Fruit fly (Drosophila melanogaster) whole organism, embryonic: ENCODE results near the gene mRpS7.

Source experiments
- Atf3 ChIP-seq: fragments of 200-800 bp; sonication (Bioruptor generic); optimal IDR thresholded peaks from 3 replicates; lab custom pipeline; 2016; ENCODE audit warnings: missing biosample characterization, missing genetic modification characterization
- Bgb ChIP-seq: fragments of 200-800 bp; sonication (Bioruptor generic); IDR thresholded peaks from 2 replicates; pipeline ENCODE4 v1.3.6; 2022; ENCODE audit warnings: missing biosample characterization, missing genetic modification characterization; ENCODE audit not compliant: partially characterized antibody
- C15 ChIP-seq: fragments of 200-800 bp; sonication (Bioruptor generic); IDR thresholded peaks from 3 replicates; pipeline ENCODE4 v1.3.6; 2022; ENCODE audit warnings: missing biosample characterization, missing genetic modification characterization
- CG10209 ChIP-seq: fragments of 200-800 bp; sonication (Bioruptor generic); optimal IDR thresholded peaks from 3 replicates; lab custom pipeline; 2017; ENCODE audit warnings: missing biosample characterization, mild to moderate bottlenecking, missing genetic modification characterization, missing genetic modification reagents
- CG10267 ChIP-seq: fragments of 200-800 bp; sonication (Bioruptor generic); optimal IDR thresholded peaks from 2 replicates; lab custom pipeline; 2018; ENCODE audit warnings: missing biosample characterization, mild to moderate bottlenecking, missing genetic modification characterization, moderate library complexity
- CG10431 ChIP-seq: fragments of 200-800 bp; sonication (Bioruptor generic); optimal IDR thresholded peaks from 3 replicates; lab custom pipeline; 2018; ENCODE audit warnings: missing biosample characterization, mild to moderate bottlenecking, missing genetic modification characterization
- CG11093 ChIP-seq: fragments of 200-800 bp; sonication (Bioruptor generic); IDR thresholded peaks from 3 replicates; pipeline ENCODE4 v1.3.6; 2022; ENCODE audit warnings: missing biosample characterization, missing genetic modification characterization
- CG11695 ChIP-seq: fragments of 200-800 bp; sonication (Bioruptor generic); IDR thresholded peaks from 3 replicates; pipeline ENCODE4 v1.3.6; 2022; ENCODE audit warnings: missing biosample characterization, missing genetic modification characterization
- CG12155 ChIP-seq: fragments of 200-800 bp; sonication (Bioruptor generic); optimal IDR thresholded peaks from 3 replicates; lab custom pipeline; 2016; ENCODE audit warnings: missing biosample characterization, missing genetic modification characterization
- CG12744 ChIP-seq: fragments of 200-800 bp; sonication (Bioruptor generic); optimal IDR thresholded peaks from 2 replicates; lab custom pipeline; 2016; ENCODE audit warnings: missing biosample characterization, missing genetic modification characterization
- CG15479 ChIP-seq: fragments of 200-800 bp; sonication (Bioruptor generic); optimal IDR thresholded peaks from 3 replicates; lab custom pipeline; 2019; ENCODE audit warnings: missing biosample characterization, mild to moderate bottlenecking, missing genetic modification characterization, moderate library complexity
- CG18476 ChIP-seq: fragments of 200-800 bp; sonication (Bioruptor generic); optimal IDR thresholded peaks from 2 replicates; lab custom pipeline; 2016; ENCODE audit warnings: missing biosample characterization, mild to moderate bottlenecking, missing genetic modification characterization
- CG30020 ChIP-seq: fragments of 200-800 bp; optimal IDR thresholded peaks from 2 replicates; lab custom pipeline; 2019; ENCODE audit warnings: missing biosample characterization, mild to moderate bottlenecking, missing genetic modification characterization, moderate library complexity
- CG31224 ChIP-seq: fragments of 200-800 bp; sonication (Bioruptor generic); IDR thresholded peaks from 2 replicates; pipeline ENCODE4 v1.3.6; 2022; ENCODE audit warnings: missing biosample characterization, missing genetic modification characterization
- CG31441 ChIP-seq: fragments of 200-800 bp; sonication (Bioruptor generic); IDR thresholded peaks from 2 replicates; pipeline ENCODE4 v1.3.6; 2022; ENCODE audit warnings: missing biosample characterization, missing genetic modification characterization
- CG3163 ChIP-seq: fragments of 200-800 bp; sonication (Bioruptor generic); optimal IDR thresholded peaks from 3 replicates; lab custom pipeline; 2016; ENCODE audit warnings: missing biosample characterization, missing genetic modification characterization
- CG32767 ChIP-seq: fragments of 200-800 bp; sonication (Bioruptor generic); IDR thresholded peaks from 2 replicates; pipeline ENCODE4 v1.3.6; 2022; ENCODE audit warnings: missing biosample characterization, missing genetic modification characterization
- CG3407 ChIP-seq: fragments of 200-800 bp; sonication (Bioruptor generic); optimal IDR thresholded peaks from 2 replicates; lab custom pipeline; 2018; ENCODE audit warnings: missing biosample characterization, mild to moderate bottlenecking, missing genetic modification characterization
- CG4820 ChIP-seq: fragments of 200-800 bp; sonication (Bioruptor generic); optimal IDR thresholded peaks from 3 replicates; lab custom pipeline; 2016; ENCODE audit warnings: missing biosample characterization, missing genetic modification characterization
- CG4854 ChIP-seq: fragments of 200-800 bp; sonication (Bioruptor generic); optimal IDR thresholded peaks from 2 replicates; lab custom pipeline; 2016; ENCODE audit warnings: missing biosample characterization, missing genetic modification characterization, inconsistent platforms
- CG5953 ChIP-seq: fragments of 200-800 bp; sonication (Bioruptor generic); IDR thresholded peaks from 2 replicates; pipeline ENCODE4 v1.3.6; 2022; ENCODE audit warnings: missing biosample characterization, missing genetic modification characterization
- CG6765 ChIP-seq: fragments of 200-800 bp; sonication (Bioruptor generic); optimal IDR thresholded peaks from 3 replicates; lab custom pipeline; 2017; ENCODE audit warnings: missing biosample characterization, mild to moderate bottlenecking, missing genetic modification characterization
- CG7987 ChIP-seq: fragments of 200-800 bp; sonication (Bioruptor generic); optimal IDR thresholded peaks from 2 replicates; lab custom pipeline; 2018; ENCODE audit warnings: missing biosample characterization, mild to moderate bottlenecking, missing genetic modification characterization, moderate library complexity
- CG9797 ChIP-seq: fragments of 200-800 bp; sonication (Bioruptor generic); optimal IDR thresholded peaks from 3 replicates; lab custom pipeline; 2018; ENCODE audit warnings: missing biosample characterization, mild to moderate bottlenecking, missing genetic modification characterization
- CG9932 ChIP-seq: fragments of 200-800 bp; sonication (Bioruptor generic); IDR thresholded peaks from 2 replicates; pipeline ENCODE4 v1.3.6; 2022; ENCODE audit warnings: missing biosample characterization, missing genetic modification characterization
- Dbx ChIP-seq: fragments of 200-800 bp; sonication (Bioruptor generic); IDR thresholded peaks from 3 replicates; pipeline ENCODE4 v1.3.6; 2022; ENCODE audit warnings: missing biosample characterization, missing genetic modification characterization
- Deaf1 ChIP-seq: fragments of 200-800 bp; optimal IDR thresholded peaks from 3 replicates; lab custom pipeline; 2019; ENCODE audit warnings: missing biosample characterization, mild to moderate bottlenecking, missing genetic modification characterization, moderate library complexity
- Dek ChIP-seq: fragments of 200-800 bp; sonication (Bioruptor generic); optimal IDR thresholded peaks from 3 replicates; lab custom pipeline; 2019; ENCODE audit warnings: missing biosample characterization, mild to moderate bottlenecking, missing genetic modification characterization, moderate library complexity
- Dip2 ChIP-seq: fragments of 200-800 bp; sonication (Bioruptor generic); IDR thresholded peaks from 2 replicates; pipeline ENCODE4 v1.3.6; 2022; ENCODE audit warnings: missing biosample characterization, missing genetic modification characterization
- Doc3 ChIP-seq: fragments of 200-800 bp; sonication (Bioruptor generic); IDR thresholded peaks from 3 replicates; pipeline ENCODE4 v1.3.6; 2022; ENCODE audit warnings: missing biosample characterization, missing genetic modification characterization; ENCODE audit not compliant: partially characterized antibody
- Fer1 ChIP-seq: fragments of 200-800 bp; sonication (Bioruptor generic); optimal IDR thresholded peaks from 2 replicates; lab custom pipeline; 2017; ENCODE audit warnings: missing biosample characterization, mild to moderate bottlenecking, missing genetic modification characterization
- HmgD ChIP-seq: fragments of 200-800 bp; sonication (Bioruptor generic); optimal IDR thresholded peaks from 3 replicates; lab custom pipeline; 2016; ENCODE audit warnings: missing biosample characterization, missing genetic modification characterization
- Hr3 ChIP-seq: fragments of 200-800 bp; sonication (Bioruptor generic); optimal IDR thresholded peaks from 3 replicates; lab custom pipeline; 2016; ENCODE audit warnings: missing biosample characterization, missing genetic modification characterization
- Lim3 ChIP-seq: fragments of 200-800 bp; sonication (Bioruptor generic); IDR thresholded peaks from 2 replicates; pipeline ENCODE4 v1.3.6; 2022; ENCODE audit warnings: missing biosample characterization, missing genetic modification characterization
- Med ChIP-seq: fragments of 200-800 bp; sonication (Bioruptor generic); peaks from one replicate; lab custom pipeline; 2016; ENCODE audit warnings: missing biosample characterization, missing genetic modification characterization, mild to moderate bottlenecking, inconsistent platforms, moderate library complexity
- Meics ChIP-seq: fragments of 200-800 bp; sonication (Bioruptor generic); optimal IDR thresholded peaks from 2 replicates; lab custom pipeline; 2017; ENCODE audit warnings: missing biosample characterization, mild to moderate bottlenecking, missing genetic modification characterization
- Nf-YC ChIP-seq: fragments of 200-800 bp; optimal IDR thresholded peaks from 3 replicates; lab custom pipeline; 2019; ENCODE audit warnings: missing biosample characterization, mild to moderate bottlenecking, missing genetic modification characterization, moderate library complexity
- Ravus ChIP-seq: fragments of 200-800 bp; sonication (Bioruptor generic); IDR thresholded peaks from 2 replicates; pipeline ENCODE4 v1.3.6; 2022; ENCODE audit warnings: missing biosample characterization, missing genetic modification characterization
- Ssrp ChIP-seq: fragments of 200-800 bp; sonication (Bioruptor generic); optimal IDR thresholded peaks from 2 replicates; lab custom pipeline; 2018; ENCODE audit warnings: missing biosample characterization, mild to moderate bottlenecking, missing genetic modification characterization, moderate library complexity
- az2 ChIP-seq: fragments of 200-800 bp; sonication (Bioruptor generic); optimal IDR thresholded peaks from 3 replicates; lab custom pipeline; 2016; ENCODE audit warnings: missing biosample characterization, missing genetic modification characterization
- dysf ChIP-seq: fragments of 200-800 bp; sonication (Bioruptor generic); IDR thresholded peaks from 3 replicates; pipeline ENCODE4 v1.3.6; 2022; ENCODE audit warnings: missing biosample characterization, missing genetic modification characterization
- eyg ChIP-seq: fragments of 200-800 bp; sonication (Bioruptor generic); optimal IDR thresholded peaks from 3 replicates; lab custom pipeline; 2016; ENCODE audit warnings: missing biosample characterization, missing genetic modification characterization
- fd3F ChIP-seq: fragments of 200-800 bp; sonication (Bioruptor generic); optimal IDR thresholded peaks from 2 replicates; lab custom pipeline; 2018; ENCODE audit warnings: missing biosample characterization, mild to moderate bottlenecking, missing genetic modification characterization, moderate library complexity
- gem ChIP-seq: fragments of 200-800 bp; sonication (Bioruptor generic); optimal IDR thresholded peaks from 2 replicates; lab custom pipeline; 2019; ENCODE audit warnings: missing biosample characterization, mild to moderate bottlenecking, missing genetic modification characterization, moderate library complexity
- mam ChIP-seq: fragments of 200-800 bp; sonication (Bioruptor generic); optimal IDR thresholded peaks from 3 replicates; lab custom pipeline; 2016; ENCODE audit warnings: missing biosample characterization, missing genetic modification characterization
- ro ChIP-seq: fragments of 200-800 bp; sonication (Bioruptor generic); IDR thresholded peaks from 2 replicates; pipeline ENCODE4 v1.3.6; 2022; ENCODE audit warnings: missing biosample characterization, missing genetic modification characterization
- tap ChIP-seq: fragments of 200-800 bp; optimal IDR thresholded peaks from 3 replicates; lab custom pipeline; 2019; ENCODE audit warnings: missing biosample characterization, mild to moderate bottlenecking, missing genetic modification characterization, moderate library complexity
- trh ChIP-seq: fragments of 200-800 bp; sonication (Bioruptor generic); optimal IDR thresholded peaks from 2 replicates; lab custom pipeline; 2016; ENCODE audit warnings: missing biosample characterization, missing genetic modification characterization
- vnd ChIP-seq: fragments of 200-800 bp; sonication (Bioruptor generic); IDR thresholded peaks from 3 replicates; pipeline ENCODE4 v1.3.6; 2022; ENCODE audit warnings: missing biosample characterization, missing genetic modification characterization; ENCODE audit not compliant: partially characterized antibody

mRpS7 gene

dm6 chr2L:10426534-10427048 is 40.1 kb downstream of the mRpS7 start, which contains the start of the genes SmB and KdelR (continued):
- peak; percentile 91 for TF ChIP-seq CG30020 (tag; lab: Kevin White, UChicago)
- TF ChIP-seq Doc3 (GFP tag; lab: Robert Waterston, UW), result peak; percentile 57; the same call in 1 of the 3 replicates

DNA sequence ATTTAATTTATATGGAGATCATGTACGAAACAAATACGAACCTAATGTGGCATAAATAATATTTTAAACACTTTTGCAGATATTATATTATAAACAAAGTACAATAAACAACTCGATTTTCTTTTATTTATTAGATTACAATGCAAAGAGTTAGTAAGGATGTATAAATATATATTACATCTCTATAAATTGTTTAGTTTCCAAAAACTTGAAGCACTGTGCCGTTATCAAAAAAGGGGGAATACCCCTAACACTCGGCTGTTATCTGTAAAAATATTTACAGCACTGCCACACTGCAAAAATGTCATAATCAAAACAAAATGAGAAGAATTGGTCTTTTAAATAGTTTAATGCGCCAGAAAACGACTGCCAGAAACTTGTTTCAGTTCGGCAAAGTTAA is 42.1 kb downstream of the mRpS7 start, which contains the start of gene CG5188:
Gene CG5188, plus strand, starts transcription at position 302 of the 400 bp plus-strand sequence.
- no peak for TF ChIP-seq eyg
- TF ChIP-seq mam (GFP tag; lab: Kevin White, UChicago), result peak; percentile 44
- no peak for TF ChIP-seq CG10209
- TF ChIP-seq CG11093 (GFP tag; lab: Robert Waterston, UW), result no peak
- TF ChIP-seq CG12744 (GFP tag; lab: Kevin White, UChicago), result no peak
- peak; percentile 66; the same call in 1 of the 3 replicates for TF ChIP-seq Dbx (GFP tag; lab: Robert Waterston, UW)
- no peak for TF ChIP-seq Meics (GFP tag; lab: Kevin White, UChicago)
- no peak for TF ChIP-seq C15 (GFP tag; lab: Robert Waterston, UW)
- TF ChIP-seq CG7987 (GFP tag; lab: Kevin White, UChicago), result no peak
- no peak for TF ChIP-seq CG15479 (GFP tag; lab: Kevin White, UChicago)
- TF ChIP-seq Atf3 (GFP tag; lab: Kevin White, UChicago), result no peak
- TF ChIP-seq CG4820, result peak; percentile 31
- no peak for TF ChIP-seq tap (tag; lab: Kevin White, UChicago)
- peak; percentile 64 for TF ChIP-seq CG10267 (tag; lab: Kevin White, UChicago)
- TF ChIP-seq CG12155, result peak; percentile 37
- TF ChIP-seq CG5953 (GFP tag; lab: Robert Waterston, UW), result peak; percentile 54; the same call in 1 of the 2 replicates
- peak; percentile 9 for TF ChIP-seq Hr3 (GFP tag; lab: Kevin White, UChicago)
- no peak for TF ChIP-seq trh (GFP tag; lab: Kevin White, UChicago)
- TF ChIP-seq CG9797 (GFP tag; lab: Kevin White, UChicago), result peak; percentile 52
- TF ChIP-seq Ravus (GFP tag; lab: Robert Waterston, UW), result no peak
- peak; percentile 2 for TF ChIP-seq CG10431 (GFP tag; lab: Kevin White, UChicago)
- 0 out of 2 replicates have a peak, but pooled peaks have one; percentile 27 for TF ChIP-seq CG31224 (GFP tag; lab: Robert Waterston, UW)
- no peak for TF ChIP-seq fd3F (GFP tag; lab: Kevin White, UChicago)
- TF ChIP-seq Dip2 (GFP tag; lab: Robert Waterston, UW), result no peak
- peak; percentile 62; the same call in 1 of the 2 replicates for TF ChIP-seq CG9932 (GFP tag; lab: Robert Waterston, UW)
- TF ChIP-seq Bgb (GFP tag; lab: Robert Waterston, UW), result peak; percentile 16; the same call in 1 of the 2 replicates
- peak; percentile 66; the same call in 2 of the 3 replicates for TF ChIP-seq CG11695 (GFP tag; lab: Robert Waterston, UW)
- no peak; the same call in 2 of the 3 replicates for TF ChIP-seq dysf (GFP tag; lab: Robert Waterston, UW)
- no peak for TF ChIP-seq vnd (GFP tag; lab: Robert Waterston, UW)
- no peak for TF ChIP-seq Deaf1 (tag; lab: Kevin White, UChicago)
- peak; percentile 48 for TF ChIP-seq Fer1
- TF ChIP-seq Med (GFP tag; lab: Kevin White, UChicago), result peak; percentile 65
- peak; percentile 45 for TF ChIP-seq Nf-YC (tag; lab: Kevin White, UChicago)
- TF ChIP-seq CG6765 (GFP tag; lab: Kevin White, UChicago), result no peak
- TF ChIP-seq Ssrp, result peak; percentile 26
- no peak for TF ChIP-seq HmgD (GFP tag; lab: Kevin White, UChicago)
- TF ChIP-seq Dek (tag; lab: Kevin White, UChicago), result peak; percentile 54
- no peak for TF ChIP-seq CG18476 (GFP tag; lab: Kevin White, UChicago)
- peak; percentile 74 for TF ChIP-seq gem
- no peak for TF ChIP-seq CG3407
- TF ChIP-seq az2, result peak; percentile 68
- TF ChIP-seq ro (GFP tag; lab: Robert Waterston, UW), result no peak
- TF ChIP-seq CG32767, result no peak
- no peak for TF ChIP-seq Lim3 (GFP tag; lab: Robert Waterston, UW)
- no peak for TF ChIP-seq CG4854
- TF ChIP-seq CG31441 (GFP tag; lab: Robert Waterston, UW), result peak; percentile 64
- no peak for TF ChIP-seq CG3163 (GFP tag; lab: Kevin White, UChicago)
